Worm (Caenorhabditis elegans) whole organism, late embryonic: ENCODE measurements around the gene Y46E12A.5.

Experiments
- C38D4.7 ChIP-seq: fragments of 200-800 bp; sonication (Bioruptor generic); optimal IDR thresholded peaks from 2 replicates; lab custom pipeline; 2018; ENCODE audit warnings: mild to moderate bottlenecking, missing genetic modification characterization, moderate library complexity, missing compliant biosample characterization
- K02D7.2 ChIP-seq: sonication (generic microtip); optimal IDR thresholded peaks from 2 replicates; lab custom pipeline; 2017; ENCODE audit warnings: mild to moderate bottlenecking, missing genetic modification characterization, missing compliant biosample characterization
- T23F11.4 ChIP-seq: fragments of 200-800 bp; sonication (Bioruptor generic); optimal IDR thresholded peaks from 2 replicates; lab custom pipeline; 2018; ENCODE audit warnings: mild to moderate bottlenecking, missing genetic modification characterization, missing compliant biosample characterization
- ahr-1 ChIP-seq: sonication (generic microtip); optimal IDR thresholded peaks from 2 replicates; lab custom pipeline; 2016; ENCODE audit warnings: missing genetic modification characterization, missing compliant biosample characterization
- ceh-14 ChIP-seq: sonication (generic microtip); optimal IDR thresholded peaks from 2 replicates; lab custom pipeline; 2016; ENCODE audit warnings: missing genotype, missing genetic modification characterization, missing compliant biosample characterization
- ceh-19 ChIP-seq: fragments of 200-800 bp; sonication (Bioruptor generic); optimal IDR thresholded peaks from 2 replicates; lab custom pipeline; 2018; ENCODE audit warnings: mild to moderate bottlenecking, missing genetic modification characterization, missing compliant biosample characterization
- ceh-2 ChIP-seq: sonication (generic microtip); optimal IDR thresholded peaks from 2 replicates; lab custom pipeline; 2016; ENCODE audit warnings: missing genotype, missing genetic modification characterization, missing compliant biosample characterization
- ceh-24 ChIP-seq: sonication (generic microtip); optimal IDR thresholded peaks from 2 replicates; lab custom pipeline; 2016; ENCODE audit warnings: mild to moderate bottlenecking, missing genetic modification characterization, missing compliant biosample characterization
- ceh-31 ChIP-seq: sonication (generic microtip); optimal IDR thresholded peaks from 2 replicates; lab custom pipeline; 2016; ENCODE audit warnings: missing genetic modification characterization, missing compliant biosample characterization
- ceh-45 ChIP-seq: fragments of 200-800 bp; sonication (Bioruptor generic); IDR thresholded peaks from 2 replicates; pipeline ENCODE4 v1.3.6; 2022; ENCODE audit warnings: missing genetic modification reagents, missing genetic modification characterization, missing compliant biosample characterization
- ceh-6 ChIP-seq: fragments of 200-800 bp; sonication (Bioruptor generic); optimal IDR thresholded peaks from 2 replicates; lab custom pipeline; 2018; ENCODE audit warnings: mild to moderate bottlenecking, missing genetic modification characterization, missing compliant biosample characterization
- dmd-4 ChIP-seq: sonication (generic microtip); optimal IDR thresholded peaks from 2 replicates; lab custom pipeline; 2016; ENCODE audit warnings: borderline replicate concordance, missing genetic modification characterization, missing compliant biosample characterization
- dve-1 ChIP-seq: sonication (generic microtip); optimal IDR thresholded peaks from 2 replicates; lab custom pipeline; 2017; ENCODE audit warnings: antibody characterized with exemption, mild to moderate bottlenecking, missing genetic modification characterization, missing compliant biosample characterization
- elt-2 ChIP-seq: sonication (generic microtip); optimal IDR thresholded peaks from 2 replicates; lab custom pipeline; 2016; ENCODE audit warnings: missing genetic modification reagents, missing genetic modification characterization, missing compliant biosample characterization
- eyg-1 ChIP-seq: sonication (generic microtip); optimal IDR thresholded peaks from 2 replicates; lab custom pipeline; 2016; ENCODE audit warnings: missing genotype, missing genetic modification characterization, missing compliant biosample characterization
- gmeb-2 ChIP-seq: sonication (generic microtip); optimal IDR thresholded peaks from 2 replicates; lab custom pipeline; 2016; ENCODE audit warnings: missing genetic modification characterization, inconsistent platforms, missing compliant biosample characterization
- hlh-6 ChIP-seq: sonication (generic microtip); optimal IDR thresholded peaks from 2 replicates; lab custom pipeline; 2016; ENCODE audit warnings: missing genotype, missing genetic modification characterization, missing compliant biosample characterization
- madf-2 ChIP-seq: sonication (generic microtip); optimal IDR thresholded peaks from 2 replicates; lab custom pipeline; 2017; ENCODE audit warnings: missing genetic modification characterization, missing compliant biosample characterization
- mec-3 ChIP-seq: sonication (generic microtip); optimal IDR thresholded peaks from 2 replicates; lab custom pipeline; 2016; ENCODE audit warnings: borderline replicate concordance, missing genetic modification characterization, missing compliant biosample characterization
- pha-4 ChIP-seq: fragments of 150-350 bp; optimal IDR thresholded peaks from 2 replicates; lab custom pipeline; 2018; ENCODE audit warnings: missing biosample characterization, missing genetic modification reagents, missing genetic modification characterization
- ref-2 ChIP-seq: sonication (generic microtip); optimal IDR thresholded peaks from 2 replicates; lab custom pipeline; 2016; ENCODE audit warnings: missing genetic modification characterization, missing compliant biosample characterization
- syd-9 ChIP-seq: sonication (generic microtip); optimal IDR thresholded peaks from 2 replicates; lab custom pipeline; 2016; ENCODE audit warnings: mild to moderate bottlenecking, missing genetic modification characterization, moderate library complexity, missing compliant biosample characterization
- tbx-2 ChIP-seq: sonication (generic microtip); optimal IDR thresholded peaks from 2 replicates; lab custom pipeline; 2016; ENCODE audit warnings: missing genetic modification characterization, missing compliant biosample characterization
- tbx-7 ChIP-seq: sonication (generic microtip); optimal IDR thresholded peaks from 2 replicates; lab custom pipeline; 2016; ENCODE audit warnings: missing genotype, missing genetic modification characterization, missing compliant biosample characterization
- unc-42 ChIP-seq: sonication (generic microtip); optimal IDR thresholded peaks from 2 replicates; lab custom pipeline; 2016; ENCODE audit warnings: missing genotype, missing genetic modification characterization, missing compliant biosample characterization

Y46E12A.5 gene

ce11 chrIII:1731850-1732249 is 26.2 kb downstream of the Y46E12A.5 start:
- no peak for TF ChIP-seq ahr-1 (tag; lab: Kevin White, UChicago)
- peak; percentile 88 for TF ChIP-seq unc-42 (tag; lab: Kevin White, UChicago)
- TF ChIP-seq K02D7.2 (tag; lab: Kevin White, UChicago), result no peak
- no peak for TF ChIP-seq ceh-24 (tag; lab: Kevin White, UChicago)
- no peak for TF ChIP-seq ceh-6 (GFP tag; lab: Kevin White, UChicago)
- TF ChIP-seq C38D4.7, result no peak
- no peak for TF ChIP-seq eyg-1 (tag; lab: Kevin White, UChicago)

ce11 chrIII:1718800-1719199 is 39.3 kb downstream of the Y46E12A.5 start:
- peak; percentile 77 for TF ChIP-seq dve-1
- TF ChIP-seq ceh-45 (GFP tag; lab: Robert Waterston, UW), result no peak

ce11 chrIII:1717772-1718171 is 40.3 kb downstream of the Y46E12A.5 start:
- no peak for TF ChIP-seq ceh-6 (GFP tag; lab: Kevin White, UChicago)
- TF ChIP-seq ceh-45 (GFP tag; lab: Robert Waterston, UW), result no peak
- no peak for TF ChIP-seq hlh-6
- no peak for TF ChIP-seq T23F11.4 (GFP tag; lab: Kevin White, UChicago)
- no peak for TF ChIP-seq ceh-19 (GFP tag; lab: Kevin White, UChicago)
- no peak for TF ChIP-seq gmeb-2
- TF ChIP-seq ceh-14 (tag; lab: Kevin White, UChicago), result no peak
- no peak for TF ChIP-seq madf-2
- TF ChIP-seq elt-2 (tag; lab: Kevin White, UChicago), result no peak
- no peak for TF ChIP-seq tbx-7
- no peak for TF ChIP-seq ceh-2 (tag; lab: Kevin White, UChicago)
- no peak for TF ChIP-seq syd-9
- no peak for TF ChIP-seq dmd-4 (tag; lab: Kevin White, UChicago)
- TF ChIP-seq mec-3, result no peak
- TF ChIP-seq ref-2 (tag; lab: Kevin White, UChicago), result no peak
- TF ChIP-seq pha-4 (tag; lab: Kevin White, UChicago), result no peak

ce11 chrIII:1713991-1714611 is 44.0 kb downstream of the Y46E12A.5 start:
- TF ChIP-seq dve-1, result peak; percentile 98
- no peak for TF ChIP-seq tbx-2 (tag; lab: Kevin White, UChicago)
- no peak for TF ChIP-seq ceh-6 (GFP tag; lab: Kevin White, UChicago)
- TF ChIP-seq ceh-19 (GFP tag; lab: Kevin White, UChicago), result no peak
- TF ChIP-seq ceh-31 (tag; lab: Kevin White, UChicago), result no peak
